Fruit fly (Drosophila melanogaster): ENCODE data around the gene Stt3A.

DNA sequence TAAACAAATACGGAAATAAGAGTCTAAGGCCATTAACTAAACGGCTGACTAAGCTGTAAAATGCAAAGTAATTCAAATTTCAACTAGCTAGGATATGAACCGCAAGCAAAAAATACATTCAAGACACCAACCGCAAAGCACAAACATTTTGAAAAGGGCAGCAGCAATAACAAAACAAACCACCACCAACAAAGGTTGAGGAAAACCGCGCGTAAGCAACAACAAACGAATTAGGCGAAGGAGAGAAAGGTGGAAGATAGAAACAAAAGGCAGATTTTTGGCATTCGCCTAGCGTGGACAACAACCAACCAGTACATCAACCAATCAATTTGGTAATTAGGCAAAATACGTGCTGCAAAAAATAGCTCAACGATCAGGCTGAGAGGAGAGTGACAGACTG is 6.8 kb upstream of the Stt3A start:
- TF ChIP-seq Rx (GFP tag; IDR thresholded peaks at IDR 0.05) (no peak), run (tag; optimal IDR thresholded peaks at IDR 0.05) (no peak), Fer3 (tag; optimal IDR thresholded peaks at IDR 0.05) (no peak), dmrt99B (tag; optimal IDR thresholded peaks at IDR 0.05) (no peak), CG7987 (GFP tag; optimal IDR thresholded peaks at IDR 0.05) (no peak), zf30C (GFP tag; optimal IDR thresholded peaks at IDR 0.05) (no peak)
